Fruit fly (Drosophila melanogaster): ENCODE data around the gene Claspin.

- no peak for TF ChIP-seq CG8478 (optimal IDR thresholded peaks at IDR 0.05)
- no peak for TF ChIP-seq psq (optimal IDR thresholded peaks at IDR 0.05)
- no peak for TF ChIP-seq pan (optimal IDR thresholded peaks at IDR 0.05)
- no peak for TF ChIP-seq usp (GFP tag; optimal IDR thresholded peaks at IDR 0.05)
- TF ChIP-seq Dll (optimal IDR thresholded peaks at IDR 0.05): no peak
These were observed 20.0 kb upstream of the Claspin start for dm6 chr3L:4293304-4293703.
